Worm (Caenorhabditis elegans) whole organism, L1 larva: Measurements from ENCODE around the gene F29A7.3.

Experiments used
- C04F5.9 ChIP-seq: sonication (generic microtip); optimal IDR thresholded peaks from 2 replicates; lab custom pipeline; 2016; ENCODE audit warnings: missing genetic modification characterization, missing compliant biosample characterization
- C16A3.4 ChIP-seq: fragments of 150-350 bp; optimal IDR thresholded peaks from 2 replicates; lab custom pipeline; 2014; ENCODE audit warnings: missing biosample characterization, missing genetic modification characterization
- aly-2 ChIP-seq: fragments of 150-350 bp; optimal IDR thresholded peaks from 2 replicates; lab custom pipeline; 2014; ENCODE audit warnings: missing biosample characterization, missing genetic modification characterization
- ceh-63 ChIP-seq: fragments of 200-800 bp; sonication (Bioruptor generic); optimal IDR thresholded peaks from 2 replicates; lab custom pipeline; 2018; ENCODE audit warnings: mild to moderate bottlenecking, missing genetic modification characterization, missing compliant biosample characterization
- ceh-82 ChIP-seq, 3 experiments: fragments of 150-350 bp in 1 of 3; sonication (generic microtip) in 2 of 3; optimal IDR thresholded peaks; 2 replicates each; lab custom pipeline; 2014 to 2017; ENCODE audit warnings: missing biosample characterization in 3 of 3, missing genetic modification characterization in 3 of 3
- ceh-88 ChIP-seq: fragments of 200-800 bp; sonication (Bioruptor generic); IDR thresholded peaks from 2 replicates; pipeline ENCODE4 v1.3.6; 2022; ENCODE audit warnings: missing genetic modification characterization, missing compliant biosample characterization
- ceh-90 ChIP-seq: sonication (generic microtip); optimal IDR thresholded peaks from 2 replicates; lab custom pipeline; 2016; ENCODE audit warnings: missing genetic modification characterization, missing compliant biosample characterization
- ces-1 ChIP-seq: fragments of 150-350 bp; optimal IDR thresholded peaks from 2 replicates; lab custom pipeline; 2014; ENCODE audit warnings: missing biosample characterization, missing genetic modification reagents, missing genetic modification characterization
- dpl-1 ChIP-seq, 3 experiments: fragments of 150-350 bp in 2 of 3; sonication (generic microtip) in 1 of 3; optimal IDR thresholded peaks; 2 replicates each; lab custom pipeline; 2014 to 2017; ENCODE audit warnings: missing biosample characterization in 3 of 3, missing genetic modification characterization in 3 of 3, missing genetic modification reagents in 3 of 3
- dsc-1 ChIP-seq: sonication (generic microtip); optimal IDR thresholded peaks from 2 replicates; lab custom pipeline; 2016; ENCODE audit warnings: mild to moderate bottlenecking, missing genetic modification characterization, missing compliant biosample characterization
- efl-1 ChIP-seq, 4 experiments: fragments of 150-350 bp; optimal IDR thresholded peaks in 3 of 4; peaks in 1 of 4; 1 replicate in 1 of 4; 2 replicates in 3 of 4; lab custom pipeline; 2014; ENCODE audit warnings: missing biosample characterization in 2 of 4, missing genetic modification characterization in 2 of 4, missing genetic modification reagents in 2 of 4
- efl-3 ChIP-seq: fragments of 200-800 bp; sonication (Bioruptor generic); optimal IDR thresholded peaks from 2 replicates; lab custom pipeline; 2018; ENCODE audit warnings: mild to moderate bottlenecking, missing genetic modification characterization, missing compliant biosample characterization
- elt-3 ChIP-seq, 6 experiments: fragments of 150-350 bp in 1 of 6; sonication (generic microtip); optimal IDR thresholded peaks; 2 replicates each; lab custom pipeline; 2017 to 2018; ENCODE audit warnings: missing biosample characterization in 6 of 6, missing genetic modification characterization in 6 of 6, inconsistent platforms in 1 of 6
- ets-5 ChIP-seq: fragments of 200-800 bp; sonication (Bioruptor generic); IDR thresholded peaks from 2 replicates; pipeline ENCODE4 v1.3.6; 2022; ENCODE audit warnings: missing genetic modification characterization, missing compliant biosample characterization
- fkh-10 ChIP-seq: sonication (generic microtip); optimal IDR thresholded peaks from 2 replicates; lab custom pipeline; 2017; ENCODE audit warnings: missing biosample characterization, missing genetic modification reagents, missing genetic modification characterization
- fkh-4 ChIP-seq: sonication (generic microtip); optimal IDR thresholded peaks from 2 replicates; lab custom pipeline; 2016; ENCODE audit warnings: missing compliant biosample characterization, missing genetic modification characterization, borderline replicate concordance
- grh-1 ChIP-seq: fragments of 200-800 bp; sonication (Bioruptor generic); IDR thresholded peaks from 2 replicates; pipeline ENCODE4 v1.3.6; 2022; ENCODE audit warnings: missing genetic modification reagents, missing genetic modification characterization, missing compliant biosample characterization
- hlh-17 ChIP-seq: fragments of 200-800 bp; sonication (Bioruptor generic); optimal IDR thresholded peaks from 2 replicates; lab custom pipeline; 2018; ENCODE audit warnings: missing genetic modification characterization, mild to moderate bottlenecking, missing compliant biosample characterization, moderate library complexity, borderline replicate concordance
- irx-1 ChIP-seq: sonication (generic microtip); optimal IDR thresholded peaks from 2 replicates; lab custom pipeline; 2016; ENCODE audit warnings: missing genetic modification characterization, missing compliant biosample characterization
- isw-1 ChIP-seq: fragments of 200-800 bp; sonication (Bioruptor generic); IDR thresholded peaks from 2 replicates; pipeline ENCODE4 v1.3.6; 2022; ENCODE audit warnings: missing genetic modification characterization, missing compliant biosample characterization
- lin-13 ChIP-seq: fragments of 150-350 bp; optimal IDR thresholded peaks from 2 replicates; lab custom pipeline; 2014; ENCODE audit warnings: missing biosample characterization, missing genetic modification reagents, missing genetic modification characterization
- lin-14 ChIP-seq: fragments of 200-800 bp; sonication (Bioruptor generic); optimal IDR thresholded peaks from 2 replicates; lab custom pipeline; 2018; ENCODE audit warnings: mild to moderate bottlenecking, missing genetic modification characterization, moderate library complexity, missing compliant biosample characterization
- lin-15B ChIP-seq: fragments of 150-350 bp; sonication (generic microtip); optimal IDR thresholded peaks from 3 replicates; lab custom pipeline; 2014; ENCODE audit warnings: missing biosample characterization, missing genetic modification characterization
- lin-35 ChIP-seq, 2 experiments: fragments of 150-350 bp; optimal IDR thresholded peaks; 2 replicates each; lab custom pipeline; 2014; ENCODE audit warnings: missing biosample characterization in 2 of 2, missing genetic modification characterization in 2 of 2, missing genetic modification reagents in 2 of 2
- lsy-2 ChIP-seq, 2 experiments: fragments of 150-350 bp; optimal IDR thresholded peaks; 2 replicates each; lab custom pipeline; 2014; ENCODE audit warnings: missing biosample characterization in 2 of 2, missing genetic modification characterization in 2 of 2
- mab-9 ChIP-seq: fragments of 200-800 bp; sonication (Bioruptor generic); IDR thresholded peaks from 2 replicates; pipeline ENCODE4 v1.3.6; 2022; ENCODE audit warnings: missing genetic modification reagents, missing genetic modification characterization, missing compliant biosample characterization
- mep-1 ChIP-seq: fragments of 150-350 bp; optimal IDR thresholded peaks from 2 replicates; lab custom pipeline; 2014; ENCODE audit warnings: missing biosample characterization, missing genetic modification characterization
- nhr-20 ChIP-seq: sonication (generic microtip); optimal IDR thresholded peaks from 2 replicates; lab custom pipeline; 2016; ENCODE audit warnings: mild to moderate bottlenecking, missing genetic modification characterization, missing compliant biosample characterization
- nhr-237 ChIP-seq: fragments of 150-350 bp; optimal IDR thresholded peaks from 2 replicates; lab custom pipeline; 2014; ENCODE audit warnings: missing biosample characterization, missing genetic modification characterization
- nhr-85 ChIP-seq: sonication (generic microtip); peaks from one replicate; lab custom pipeline; 2016; ENCODE audit warnings: missing genetic modification characterization, inconsistent platforms, missing compliant biosample characterization
- pax-3 ChIP-seq: fragments of 200-800 bp; sonication (Bioruptor generic); optimal IDR thresholded peaks from 2 replicates; lab custom pipeline; 2018; ENCODE audit warnings: mild to moderate bottlenecking, missing genetic modification characterization, moderate library complexity, missing compliant biosample characterization
- rnt-1 ChIP-seq: sonication (generic microtip); optimal IDR thresholded peaks from 2 replicates; lab custom pipeline; 2016; ENCODE audit warnings: mild to moderate bottlenecking, missing genetic modification characterization, moderate library complexity, missing compliant biosample characterization
- sptf-1 ChIP-seq: fragments of 150-350 bp; optimal IDR thresholded peaks from 2 replicates; lab custom pipeline; 2014; ENCODE audit warnings: missing biosample characterization, missing genetic modification characterization
- tlp-1 ChIP-seq: fragments of 150-350 bp; optimal IDR thresholded peaks from 2 replicates; lab custom pipeline; 2014; ENCODE audit warnings: missing biosample characterization, missing genetic modification characterization
- unc-130 ChIP-seq: fragments of 150-350 bp; optimal IDR thresholded peaks from 2 replicates; lab custom pipeline; 2017; ENCODE audit warnings: missing biosample characterization, missing genetic modification characterization, inconsistent platforms
- vab-15 ChIP-seq: sonication (generic microtip); optimal IDR thresholded peaks from 2 replicates; lab custom pipeline; 2017; ENCODE audit warnings: missing genotype, mild to moderate bottlenecking, missing genetic modification characterization, missing compliant biosample characterization
- zip-4 ChIP-seq: fragments of 200-800 bp; sonication (Bioruptor generic); optimal IDR thresholded peaks from 2 replicates; lab custom pipeline; 2018; ENCODE audit warnings: mild to moderate bottlenecking, missing genetic modification characterization, moderate library complexity, missing compliant biosample characterization

Gene F29A7.3

DNA sequence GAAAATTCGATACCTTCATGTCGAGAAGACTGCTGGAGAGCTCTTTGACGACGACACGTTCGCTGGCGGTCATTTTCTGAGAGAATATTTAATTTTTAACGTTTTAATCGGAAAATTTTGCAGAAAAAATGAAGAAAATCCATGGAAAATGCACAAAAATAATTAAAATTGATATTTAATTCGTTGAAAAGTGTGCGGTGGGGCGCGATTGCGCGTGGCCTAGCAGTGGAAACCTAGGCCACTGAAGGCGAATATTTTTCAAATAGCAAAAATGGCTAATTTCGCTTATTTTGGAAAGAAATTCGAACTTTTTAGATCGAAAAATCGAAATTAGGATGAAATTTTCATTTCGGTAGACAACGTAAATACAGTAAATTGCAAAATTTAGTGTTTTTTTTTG lies 563 bp upstream of the F29A7.3 start, which contains the start of gene F29A7.6 (continued):
- TF ChIP-seq lin-14 (peak; percentile 78), zip-4 (GFP tag; lab: Kevin White, UChicago) (no peak), mep-1 (tag; lab: Kevin White, UChicago) (no peak), ceh-90 (tag; lab: Kevin White, UChicago) (peak; percentile 86), C16A3.4 (tag; lab: Kevin White, UChicago) (peak; percentile 46), nhr-20 (tag; lab: Kevin White, UChicago) (peak; percentile 66), sptf-1 (tag; lab: Kevin White, UChicago) (no peak), lsy-2 (tag; optimal IDR thresholded peaks at IDR 0.05; lab: Kevin White, UChicago) (peak in 1 of 2 experiments; percentile 69), nhr-237 (tag; lab: Kevin White, UChicago) (no peak), dpl-1 (GFP tag; optimal IDR thresholded peaks at IDR 0.05; lab: Kevin White, UChicago) (peak; percentile 14 to 72 (median 69)), grh-1 (GFP tag; lab: Robert Waterston, UW) (0 out of 2 replicates have a peak, but pooled peaks have one; percentile 19), irx-1 (tag; lab: Kevin White, UChicago) (peak; percentile 78), nhr-85 (tag; lab: Kevin White, UChicago) (peak; percentile 67), tlp-1 (tag; lab: Kevin White, UChicago) (no peak), dsc-1 (tag; lab: Kevin White, UChicago) (peak; percentile 78), lin-15B (tag; lab: Kevin White, UChicago) (peak; percentile 60), unc-130 (tag; lab: Kevin White, UChicago) (peak; percentile 43), C04F5.9 (tag; lab: Kevin White, UChicago) (peak; percentile 20)

DNA sequence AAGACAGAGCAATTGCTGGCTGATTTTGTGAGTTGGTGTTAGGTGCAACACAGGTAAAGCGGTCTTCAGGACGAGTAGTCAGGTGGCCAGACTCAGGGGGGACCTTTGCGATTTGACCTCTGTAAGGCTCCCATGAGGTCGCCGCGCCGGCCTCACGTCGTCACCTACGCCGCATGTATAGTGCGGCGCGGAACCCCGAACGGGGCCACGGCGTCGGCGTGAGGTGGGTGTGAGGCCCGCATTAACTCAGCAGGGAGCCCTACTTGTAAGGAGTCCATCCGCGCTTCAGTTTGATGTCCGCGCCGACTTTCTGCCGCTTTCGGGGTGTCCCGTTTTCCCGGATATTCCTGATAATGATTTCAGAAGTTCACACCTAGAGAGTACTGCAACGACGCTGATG lies 1.5 kb downstream of the F29A7.3 start:
- no peak for TF ChIP-seq isw-1 (GFP tag; lab: Robert Waterston, UW)
- no peak for TF ChIP-seq ceh-88 (GFP tag; lab: Robert Waterston, UW)
- TF ChIP-seq ces-1 (GFP tag; lab: Kevin White, UChicago) = no peak
- TF ChIP-seq lin-13 (GFP tag; lab: Kevin White, UChicago) = no peak
- TF ChIP-seq pax-3 = no peak

DNA sequence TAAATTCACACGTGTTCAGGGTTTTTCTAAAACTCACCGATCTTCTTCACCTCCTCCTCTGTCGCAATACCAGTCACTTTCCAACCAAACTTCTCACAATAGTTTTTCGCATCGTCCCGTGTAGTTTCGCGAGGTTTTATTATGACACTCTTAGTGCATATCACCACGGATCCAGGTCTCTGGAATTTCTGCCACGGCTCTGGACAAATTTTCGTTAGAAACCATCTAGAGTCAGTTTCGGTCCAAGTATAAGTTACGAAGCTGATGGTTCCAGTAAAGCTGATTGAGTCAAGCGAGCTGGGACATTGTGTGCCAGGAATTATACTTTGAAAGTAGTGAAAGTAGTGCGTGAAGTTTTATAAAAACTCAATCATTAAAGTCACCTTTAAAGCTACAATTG lies 3.3 kb downstream of the F29A7.3 start:
- no peak for TF ChIP-seq rnt-1
- TF ChIP-seq sptf-1 (tag; lab: Kevin White, UChicago) = no peak
- TF ChIP-seq ceh-82 (tag; optimal IDR thresholded peaks at IDR 0.05; lab: Kevin White, UChicago) = no peak
- no peak for TF ChIP-seq ets-5
- no peak for TF ChIP-seq efl-3 (GFP tag; lab: Kevin White, UChicago)
- no peak for TF ChIP-seq fkh-4 (tag; lab: Kevin White, UChicago)
- TF ChIP-seq mab-9 (GFP tag; lab: Robert Waterston, UW) = no peak
- TF ChIP-seq vab-15 (tag; lab: Kevin White, UChicago) = no peak
- TF ChIP-seq lin-13 (GFP tag; lab: Kevin White, UChicago) = no peak
- TF ChIP-seq lin-35 (GFP tag; optimal IDR thresholded peaks at IDR 0.05; lab: Kevin White, UChicago) = no peak
- TF ChIP-seq ceh-88 (GFP tag; lab: Robert Waterston, UW) = no peak
- TF ChIP-seq aly-2 (tag; lab: Kevin White, UChicago) = no peak

DNA sequence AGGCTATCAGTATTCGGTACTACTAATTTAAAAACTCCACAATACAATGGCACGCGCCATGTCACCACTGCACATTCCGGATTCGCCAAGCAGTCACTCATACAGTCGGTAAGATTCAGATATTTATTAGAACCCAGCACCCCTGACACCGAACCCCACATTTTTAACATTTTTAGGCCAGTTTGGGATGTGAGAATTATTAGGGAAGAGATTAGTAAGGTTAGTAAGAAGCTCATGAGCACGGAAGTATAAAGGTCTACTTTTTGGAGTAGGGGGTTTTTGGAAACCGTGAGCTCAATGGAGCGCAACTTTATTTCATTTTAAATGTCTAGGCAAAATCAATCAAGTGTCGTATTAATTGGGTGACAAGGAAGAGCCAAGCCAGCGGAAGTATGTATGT lies 4.9 kb downstream of the F29A7.3 start, which contains the start of gene F29A7.8:
Gene F29A7.8, minus strand, starts transcription at position 101 of the 400 bp plus-strand sequence.
- TF ChIP-seq efl-1 (optimal IDR thresholded peaks at IDR 0.05; lab: Kevin White, UChicago) (no peak), efl-1 (GFP tag; optimal IDR thresholded peaks at IDR 0.05 in 1 of 2; lab: Kevin White, UChicago) (peak in 1 of 2 experiments; percentile 22), elt-3 (tag; optimal IDR thresholded peaks at IDR 0.05; lab: Kevin White, UChicago) (no peak)
- TF ChIP-seq, all 84 proteins: peak for 1

DNA sequence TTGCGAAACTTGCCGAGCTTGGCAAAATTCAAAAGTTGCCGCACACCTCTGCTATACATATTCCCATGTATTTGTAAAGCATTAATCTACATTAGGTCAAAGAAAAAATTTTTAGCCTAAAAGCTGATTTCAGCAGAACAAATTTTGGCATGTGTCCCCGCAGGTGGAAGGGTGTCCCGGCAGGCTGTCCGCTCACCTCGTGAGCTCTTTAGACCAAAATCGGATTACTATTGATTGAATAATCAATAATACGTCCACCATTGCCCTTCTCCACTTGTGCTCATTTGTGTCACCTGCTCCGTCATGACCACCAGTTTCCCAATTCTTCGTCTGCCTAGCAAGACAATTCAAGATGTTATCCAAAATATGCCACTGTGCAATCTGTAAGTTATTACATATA lies 5.4 kb downstream of the F29A7.3 start, which contains the start of gene fbxb-107:
Gene fbxb-107, plus strand, starts transcription at position 297 of the 400 bp plus-strand sequence.
- TF ChIP-seq elt-3 (tag; optimal IDR thresholded peaks at IDR 0.05; lab: Kevin White, UChicago) = no peak
- no peak for TF ChIP-seq hlh-17 (GFP tag; lab: Kevin White, UChicago)
- TF ChIP-seq ceh-63 (GFP tag; lab: Kevin White, UChicago) = no peak
- no peak for TF ChIP-seq fkh-10 (GFP tag; lab: Kevin White, UChicago)
- TF ChIP-seq nhr-237 (tag; lab: Kevin White, UChicago) = no peak
